Worm (Caenorhabditis elegans) whole organism, mixed stage, embryonic: Measurements from ENCODE around the gene ppm-1.G.

ENCODE experiments used
- bed-3 ChIP-seq: fragments of 200-800 bp; sonication (Bioruptor generic); optimal IDR thresholded peaks from 3 replicates; lab custom pipeline; 2018; ENCODE audit warnings: mild to moderate bottlenecking, missing genetic modification characterization, moderate library complexity, missing compliant biosample characterization
- blmp-1 ChIP-seq: fragments of 150-350 bp; optimal IDR thresholded peaks from 2 replicates; lab custom pipeline; 2014; ENCODE audit warnings: missing biosample characterization, missing genetic modification characterization
- ceh-39 ChIP-seq: fragments of 150-350 bp; optimal IDR thresholded peaks from 2 replicates; lab custom pipeline; 2014; ENCODE audit warnings: missing biosample characterization, missing genetic modification characterization
- ceh-43 ChIP-seq: fragments of 200-800 bp; sonication (Bioruptor generic); optimal IDR thresholded peaks from 2 replicates; lab custom pipeline; 2018; ENCODE audit warnings: mild to moderate bottlenecking, missing genetic modification characterization, moderate library complexity, missing compliant biosample characterization
- ceh-83 ChIP-seq: fragments of 200-800 bp; sonication (Bioruptor generic); optimal IDR thresholded peaks from 2 replicates; lab custom pipeline; 2018; ENCODE audit warnings: mild to moderate bottlenecking, missing genetic modification characterization, missing compliant biosample characterization
- ces-1 ChIP-seq: fragments of 150-350 bp; optimal IDR thresholded peaks from 2 replicates; lab custom pipeline; 2014; ENCODE audit warnings: missing biosample characterization, missing genetic modification reagents, missing genetic modification characterization
- drap-1 ChIP-seq: fragments of 200-800 bp; sonication (Bioruptor generic); optimal IDR thresholded peaks from 3 replicates; lab custom pipeline; 2018; ENCODE audit warnings: mild to moderate bottlenecking, missing genetic modification characterization, missing compliant biosample characterization
- elt-1 ChIP-seq: sonication (generic microtip); optimal IDR thresholded peaks from 2 replicates; lab custom pipeline; 2017; ENCODE audit warnings: missing genetic modification characterization, mild to moderate bottlenecking, missing compliant biosample characterization, antibody characterized with exemption, moderate library complexity, borderline replicate concordance; ENCODE audit not compliant: insufficient read depth
- elt-3 ChIP-seq: fragments of 150-350 bp; optimal IDR thresholded peaks from 2 replicates; lab custom pipeline; 2014; ENCODE audit warnings: missing biosample characterization, missing genetic modification characterization
- ham-2 ChIP-seq: fragments of 200-800 bp; sonication (Bioruptor generic); optimal IDR thresholded peaks from 2 replicates; lab custom pipeline; 2018; ENCODE audit warnings: mild to moderate bottlenecking, missing genetic modification characterization, missing compliant biosample characterization
- hlh-1 ChIP-seq: fragments of 150-350 bp; optimal IDR thresholded peaks from 2 replicates; lab custom pipeline; 2014; ENCODE audit warnings: missing biosample characterization, missing genetic modification reagents, missing genetic modification characterization
- lin-13 ChIP-seq: fragments of 150-350 bp; optimal IDR thresholded peaks from 2 replicates; lab custom pipeline; 2014; ENCODE audit warnings: missing biosample characterization, missing genetic modification characterization
- lin-32 ChIP-seq: fragments of 200-800 bp; sonication (Bioruptor generic); optimal IDR thresholded peaks from 2 replicates; lab custom pipeline; 2018; ENCODE audit warnings: mild to moderate bottlenecking, missing genetic modification characterization, missing compliant biosample characterization
- lsy-2 ChIP-seq: fragments of 150-350 bp; optimal IDR thresholded peaks from 2 replicates; lab custom pipeline; 2014; ENCODE audit warnings: missing biosample characterization, missing genetic modification characterization
- mab-5 ChIP-seq: fragments of 150-350 bp; optimal IDR thresholded peaks from 2 replicates; lab custom pipeline; 2014; ENCODE audit warnings: missing biosample characterization, missing genetic modification characterization
- mep-1 ChIP-seq: fragments of 150-350 bp; optimal IDR thresholded peaks from 2 replicates; lab custom pipeline; 2017; ENCODE audit warnings: missing biosample characterization, missing genetic modification reagents, missing genetic modification characterization, inconsistent platforms
- nhr-12 ChIP-seq: fragments of 150-350 bp; optimal IDR thresholded peaks from 2 replicates; lab custom pipeline; 2014; ENCODE audit warnings: missing biosample characterization, missing genetic modification characterization
- nhr-2 ChIP-seq: fragments of 150-350 bp; optimal IDR thresholded peaks from 2 replicates; lab custom pipeline; 2014; ENCODE audit warnings: missing biosample characterization, missing genetic modification characterization
- nhr-237 ChIP-seq: fragments of 150-350 bp; optimal IDR thresholded peaks from 2 replicates; lab custom pipeline; 2014; ENCODE audit warnings: missing biosample characterization, missing genetic modification characterization
- nhr-28 ChIP-seq: fragments of 150-350 bp; optimal IDR thresholded peaks from 2 replicates; lab custom pipeline; 2014; ENCODE audit warnings: missing biosample characterization, missing genetic modification characterization
- nhr-76 ChIP-seq: sonication (generic microtip); optimal IDR thresholded peaks from 2 replicates; lab custom pipeline; 2017; ENCODE audit warnings: missing biosample characterization, missing genetic modification characterization
- pha-4 ChIP-seq: fragments of 150-350 bp; optimal IDR thresholded peaks from 2 replicates; lab custom pipeline; 2018; ENCODE audit warnings: missing biosample characterization, missing genetic modification reagents, missing genetic modification characterization
- sem-2 ChIP-seq: fragments of 200-800 bp; sonication (Bioruptor generic); optimal IDR thresholded peaks from 2 replicates; lab custom pipeline; 2018; ENCODE audit warnings: mild to moderate bottlenecking, missing genetic modification characterization, missing compliant biosample characterization
- snpc-4 ChIP-seq: fragments of 150-350 bp; optimal IDR thresholded peaks from 2 replicates; lab custom pipeline; 2014; ENCODE audit warnings: missing biosample characterization, missing genetic modification characterization
- sptf-1 ChIP-seq: sonication (generic microtip); optimal IDR thresholded peaks from 2 replicates; lab custom pipeline; 2017; ENCODE audit warnings: mild to moderate bottlenecking, missing genetic modification characterization, moderate library complexity, missing compliant biosample characterization
- tbx-8 ChIP-seq: fragments of 200-800 bp; sonication (Bioruptor generic); optimal IDR thresholded peaks from 2 replicates; lab custom pipeline; 2018; ENCODE audit warnings: mild to moderate bottlenecking, missing genetic modification characterization, moderate library complexity, missing compliant biosample characterization
- unc-120 ChIP-seq: sonication (generic microtip); optimal IDR thresholded peaks from 2 replicates; lab custom pipeline; 2017; ENCODE audit warnings: missing genetic modification characterization, missing compliant biosample characterization; ENCODE audit not compliant: poor library complexity, severe bottlenecking
- unc-62 ChIP-seq: fragments of 150-350 bp; optimal IDR thresholded peaks from 2 replicates; lab custom pipeline; 2014; ENCODE audit warnings: missing biosample characterization, missing genetic modification reagents, missing genetic modification characterization
- zip-8 ChIP-seq: fragments of 150-350 bp; optimal IDR thresholded peaks from 2 replicates; lab custom pipeline; 2014; ENCODE audit warnings: missing biosample characterization, missing genetic modification characterization
- ztf-11 ChIP-seq: fragments of 150-350 bp; optimal IDR thresholded peaks from 2 replicates; lab custom pipeline; 2014; ENCODE audit warnings: missing biosample characterization, missing genetic modification characterization

Gene ppm-1.G

ce11 chrIII:794984-795596 is 11.6 kb downstream of the ppm-1.G start, which contains the start of gene trpp-11:
Gene trpp-11 (plus strand): TSS chrIII:795136.
- TF ChIP-seq nhr-12 (tag; lab: Kevin White, UChicago), result no peak
- no peak for TF ChIP-seq ceh-83 (GFP tag; lab: Kevin White, UChicago)
- no peak for TF ChIP-seq ztf-11 (tag; lab: Kevin White, UChicago)
- TF ChIP-seq lin-13 (tag; lab: Kevin White, UChicago), result no peak
- TF ChIP-seq ceh-43 (GFP tag; lab: Kevin White, UChicago), result no peak
- no peak for TF ChIP-seq lin-32 (GFP tag; lab: Kevin White, UChicago)
- no peak for TF ChIP-seq nhr-237
- no peak for TF ChIP-seq elt-3 (tag; lab: Kevin White, UChicago)
- TF ChIP-seq blmp-1, result no peak
- TF ChIP-seq ceh-39 (tag; lab: Kevin White, UChicago), result no peak
- TF ChIP-seq lsy-2 (tag; lab: Kevin White, UChicago), result no peak
- no peak for TF ChIP-seq snpc-4 (tag; lab: Kevin White, UChicago)
- no peak for TF ChIP-seq nhr-76
- no peak for TF ChIP-seq mep-1 (tag; lab: Kevin White, UChicago)
- no peak for TF ChIP-seq nhr-28 (tag; lab: Kevin White, UChicago)
- TF ChIP-seq zip-8 (tag; lab: Kevin White, UChicago), result no peak
- TF ChIP-seq nhr-2, result no peak

DNA sequence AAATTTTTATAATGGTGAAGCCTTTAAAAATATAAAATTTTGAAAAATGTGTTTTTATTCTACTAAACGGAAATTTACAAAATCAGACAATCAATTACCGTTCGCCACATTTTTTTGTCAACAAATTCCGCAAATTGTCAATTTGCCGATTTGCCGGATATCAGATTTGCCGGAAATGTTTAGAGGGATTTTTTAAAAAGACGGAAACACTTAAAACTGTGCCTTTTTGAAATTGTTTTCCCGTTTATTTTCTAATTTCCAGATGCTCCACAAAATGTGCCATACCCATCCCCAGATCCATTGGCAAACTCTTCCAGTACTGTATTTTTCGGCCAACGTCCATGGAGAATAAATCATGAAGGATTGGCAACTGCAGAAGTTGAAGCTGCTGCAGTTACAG is 14.0 kb downstream of the ppm-1.G start:
- TF ChIP-seq sem-2 (GFP tag; lab: Kevin White, UChicago) (no peak), mab-5 (no peak)

DNA sequence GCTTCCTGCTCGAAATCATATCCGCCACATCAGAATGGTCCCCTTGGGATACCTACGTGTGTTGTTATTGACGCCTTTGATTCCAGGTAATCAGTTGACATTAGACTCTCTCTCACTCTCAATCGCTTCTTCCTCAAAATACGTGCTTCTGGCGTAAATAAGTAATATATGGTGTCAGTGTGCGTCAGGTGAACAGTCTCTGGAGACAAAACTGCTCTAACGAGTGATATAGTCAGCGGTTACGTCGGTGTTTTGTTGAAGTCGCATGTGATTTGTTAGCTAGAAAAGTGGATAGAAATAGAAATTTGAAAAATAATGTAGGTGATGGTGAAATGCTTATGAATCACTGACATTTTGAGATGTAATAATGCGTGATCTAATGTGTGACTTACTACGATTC is 18.5 kb downstream of the ppm-1.G start:
- TF ChIP-seq sptf-1 (no peak), ceh-39 (tag; lab: Kevin White, UChicago) (no peak), tbx-8 (no peak), mab-5 (no peak), zip-8 (tag; lab: Kevin White, UChicago) (no peak), unc-120 (tag; lab: Kevin White, UChicago) (no peak), bed-3 (GFP tag; lab: Kevin White, UChicago) (no peak), blmp-1 (no peak), ces-1 (GFP tag; lab: Kevin White, UChicago) (no peak), drap-1 (GFP tag; lab: Kevin White, UChicago) (no peak), nhr-12 (tag; lab: Kevin White, UChicago) (no peak), ztf-11 (tag; lab: Kevin White, UChicago) (no peak), ceh-43 (GFP tag; lab: Kevin White, UChicago) (no peak), elt-1 (tag; lab: Kevin White, UChicago) (no peak), mep-1 (tag; lab: Kevin White, UChicago) (no peak), lin-13 (tag; lab: Kevin White, UChicago) (no peak)

DNA sequence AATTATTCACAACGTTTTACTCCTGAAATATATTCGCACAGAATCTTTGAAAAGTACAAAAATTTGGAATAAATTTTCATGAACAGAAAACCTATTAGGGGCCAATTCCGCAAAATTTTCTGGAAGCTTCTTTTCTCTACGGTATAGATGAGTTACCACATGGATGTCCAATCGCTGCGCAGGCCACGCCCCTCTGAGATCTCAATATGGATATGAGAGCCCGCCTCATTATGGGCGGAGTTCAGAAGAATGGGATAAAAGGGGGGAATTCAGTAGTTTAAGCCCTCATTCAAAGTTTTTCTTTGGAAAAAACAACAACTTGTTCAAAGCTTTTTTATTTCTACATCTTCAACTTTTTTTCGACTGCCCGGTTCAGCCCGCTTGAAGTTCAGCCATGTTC is 28.0 kb downstream of the ppm-1.G start, which contains the start of gene daf-7:
daf-7 (plus strand) TSS at position 301 of the 400 bp plus-strand sequence.
- TF ChIP-seq elt-1 (tag; lab: Kevin White, UChicago) (no peak), nhr-28 (tag; lab: Kevin White, UChicago) (no peak), ham-2 (no peak), tbx-8 (no peak), blmp-1 (no peak), sem-2 (GFP tag; lab: Kevin White, UChicago) (no peak), lsy-2 (tag; lab: Kevin White, UChicago) (no peak), hlh-1 (no peak)

DNA sequence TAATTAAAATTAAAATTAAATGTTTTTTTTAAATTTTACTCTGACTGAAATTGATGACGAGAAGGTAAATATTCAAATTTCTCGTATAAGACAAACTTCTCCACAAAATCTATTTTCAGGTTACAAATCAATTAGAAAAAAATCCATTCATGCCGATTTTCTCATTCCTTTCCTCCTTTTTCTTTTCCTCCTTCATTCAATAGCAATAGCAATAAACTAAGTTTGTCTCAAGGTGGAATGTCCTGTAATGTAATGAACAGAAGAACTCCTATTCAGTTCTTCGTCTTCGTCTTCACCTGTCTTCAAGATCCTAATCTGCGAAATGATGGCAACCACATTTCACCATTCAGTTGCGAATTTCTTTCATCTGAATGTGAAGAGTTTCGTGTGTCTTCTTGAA is 32.3 kb downstream of the ppm-1.G start, which contains the start of gene dac-1:
dac-1 (plus strand) TSS at position 301 of the 400 bp plus-strand sequence.
- no peak for TF ChIP-seq elt-3 (tag; lab: Kevin White, UChicago)

ce11 chrIII:819313-819712 is 35.8 kb downstream of the ppm-1.G start:
- TF ChIP-seq lsy-2 (tag; lab: Kevin White, UChicago) (no peak), lin-32 (GFP tag; lab: Kevin White, UChicago) (no peak), sptf-1 (no peak), sem-2 (GFP tag; lab: Kevin White, UChicago) (no peak), blmp-1 (no peak), ces-1 (GFP tag; lab: Kevin White, UChicago) (no peak), nhr-28 (tag; lab: Kevin White, UChicago) (no peak), nhr-76 (no peak), unc-62 (GFP tag; lab: Kevin White, UChicago) (no peak), drap-1 (GFP tag; lab: Kevin White, UChicago) (no peak), ceh-39 (tag; lab: Kevin White, UChicago) (no peak), bed-3 (GFP tag; lab: Kevin White, UChicago) (no peak), lin-13 (tag; lab: Kevin White, UChicago) (no peak), ham-2 (no peak), ztf-11 (tag; lab: Kevin White, UChicago) (no peak), tbx-8 (no peak), pha-4 (tag; lab: Kevin White, UChicago) (no peak), elt-3 (tag; lab: Kevin White, UChicago) (no peak), ceh-83 (GFP tag; lab: Kevin White, UChicago) (no peak)
